Worm (Caenorhabditis elegans) whole organism, L2 larva: ENCODE data around the gene mtm-5.

Source experiments
- nhr-21 ChIP-seq: fragments of 150-350 bp; optimal IDR thresholded peaks from 2 replicates; lab custom pipeline; 2014; ENCODE audit warnings: missing biosample characterization, missing genetic modification characterization
- unc-39 ChIP-seq: fragments of 150-350 bp; optimal IDR thresholded peaks from 2 replicates; lab custom pipeline; 2014; ENCODE audit warnings: missing biosample characterization, missing genetic modification characterization
- ztf-11 ChIP-seq: sonication (generic microtip); optimal IDR thresholded peaks from 2 replicates; lab custom pipeline; 2017; ENCODE audit warnings: missing biosample characterization, missing genetic modification characterization

DNA sequence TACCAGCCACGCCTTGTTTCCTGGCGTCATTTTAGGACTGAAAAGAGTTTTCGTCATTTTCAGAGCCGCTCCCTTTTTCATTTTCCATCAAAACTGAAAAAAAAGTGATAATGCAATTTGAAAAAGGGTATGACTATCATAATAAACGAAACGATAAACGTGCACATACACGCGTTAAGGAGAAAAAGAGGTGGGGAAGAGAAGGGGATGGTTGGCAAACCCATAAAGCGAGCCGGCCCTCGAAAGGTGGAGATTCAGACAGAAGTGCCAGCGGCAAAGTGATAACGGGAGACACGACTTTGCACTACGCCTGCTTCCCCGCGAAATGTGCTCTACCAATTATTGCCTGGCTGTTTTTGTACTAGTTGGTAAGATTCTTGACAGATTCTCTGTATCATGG, 9.6 kb upstream of the mtm-5 start, which contains the start of gene nspg-14:
- TF ChIP-seq nhr-21, result no peak
- no peak for TF ChIP-seq unc-39 (tag; lab: Kevin White, UChicago)
- no peak for TF ChIP-seq ztf-11 (tag; lab: Kevin White, UChicago)
